Fruit fly (Drosophila melanogaster) whole organism: ENCODE results near the gene eIF4E1.

Experiments used
- Dll ChIP-seq: fragments of >200 bp; optimal IDR thresholded peaks from 2 replicates; lab custom pipeline; 2017
- psq ChIP-seq: fragments of >200 bp; optimal IDR thresholded peaks from 2 replicates; lab custom pipeline; 2017

- TF ChIP-seq Dll (lab: Kevin White, UChicago) (no peak), psq (lab: Kevin White, UChicago) (no peak)
Observed at dm6 chr3L:9422636-9423419, 20.6 kb upstream of the eIF4E1 start, which contains the start of gene aay.
